Worm (Caenorhabditis elegans) whole organism, L2 larva: ENCODE measurements around the gene brc-1.

Source experiments
- C34F6.9 ChIP-seq: fragments of 150-350 bp; optimal IDR thresholded peaks from 2 replicates; lab custom pipeline; 2014; ENCODE audit warnings: missing biosample characterization, missing genetic modification characterization
- ceh-16 ChIP-seq: fragments of 150-350 bp; optimal IDR thresholded peaks from 2 replicates; lab custom pipeline; 2014; ENCODE audit warnings: missing biosample characterization, missing genetic modification characterization
- elt-3 ChIP-seq: sonication (generic microtip); optimal IDR thresholded peaks from 2 replicates; lab custom pipeline; 2017; ENCODE audit warnings: missing biosample characterization, missing genetic modification characterization
- nhr-10 ChIP-seq: sonication (generic microtip); optimal IDR thresholded peaks from 2 replicates; lab custom pipeline; 2017; ENCODE audit warnings: missing biosample characterization, missing genetic modification characterization
- nhr-129 ChIP-seq: fragments of 150-350 bp; optimal IDR thresholded peaks from 2 replicates; lab custom pipeline; 2014; ENCODE audit warnings: missing biosample characterization, missing genetic modification characterization
- nhr-23 ChIP-seq: fragments of 150-350 bp; optimal IDR thresholded peaks from 2 replicates; lab custom pipeline; 2014; ENCODE audit warnings: missing biosample characterization, missing genetic modification reagents, missing genetic modification characterization
- peb-1 ChIP-seq: fragments of 150-350 bp; optimal IDR thresholded peaks from 2 replicates; lab custom pipeline; 2014; ENCODE audit warnings: missing biosample characterization, missing genetic modification characterization
- snpc-4 ChIP-seq: fragments of 150-350 bp; optimal IDR thresholded peaks from 2 replicates; lab custom pipeline; 2014; ENCODE audit warnings: missing biosample characterization, missing genetic modification characterization
- ztf-11 ChIP-seq: sonication (generic microtip); optimal IDR thresholded peaks from 2 replicates; lab custom pipeline; 2017; ENCODE audit warnings: missing biosample characterization, missing genetic modification characterization
- ztf-4 ChIP-seq: fragments of 150-350 bp; optimal IDR thresholded peaks from 2 replicates; lab custom pipeline; 2014; ENCODE audit warnings: missing biosample characterization, missing genetic modification characterization

ce11 chrIII:3867378-3867904 is 4.7 kb upstream of the brc-1 start, which contains the start of gene rpl-3:
- TF ChIP-seq nhr-10, result peak; percentile 100
- TF ChIP-seq C34F6.9 (tag; lab: Kevin White, UChicago), result peak; percentile 100
- peak; percentile 86 for TF ChIP-seq ztf-11 (tag; lab: Kevin White, UChicago)
- TF ChIP-seq elt-3 (tag; lab: Kevin White, UChicago), result peak; percentile 82
- TF ChIP-seq nhr-23 (tag; lab: Kevin White, UChicago), result peak; percentile 82
- TF ChIP-seq peb-1 (tag; lab: Kevin White, UChicago), result no peak
- peak; percentile 99 for TF ChIP-seq nhr-129 (tag; lab: Kevin White, UChicago)
- TF ChIP-seq snpc-4 (tag; lab: Kevin White, UChicago), result peak; percentile 96
- peak; percentile 100 for TF ChIP-seq ztf-4 (tag; lab: Kevin White, UChicago)
- TF ChIP-seq ceh-16 (tag; lab: Kevin White, UChicago), result peak; percentile 100
